Fruit fly (Drosophila melanogaster): ENCODE results near the gene tst.
A peak's percentile ranks its signal among the peaks of the same experiment; 100 is the strongest.

Gene tst

DNA sequence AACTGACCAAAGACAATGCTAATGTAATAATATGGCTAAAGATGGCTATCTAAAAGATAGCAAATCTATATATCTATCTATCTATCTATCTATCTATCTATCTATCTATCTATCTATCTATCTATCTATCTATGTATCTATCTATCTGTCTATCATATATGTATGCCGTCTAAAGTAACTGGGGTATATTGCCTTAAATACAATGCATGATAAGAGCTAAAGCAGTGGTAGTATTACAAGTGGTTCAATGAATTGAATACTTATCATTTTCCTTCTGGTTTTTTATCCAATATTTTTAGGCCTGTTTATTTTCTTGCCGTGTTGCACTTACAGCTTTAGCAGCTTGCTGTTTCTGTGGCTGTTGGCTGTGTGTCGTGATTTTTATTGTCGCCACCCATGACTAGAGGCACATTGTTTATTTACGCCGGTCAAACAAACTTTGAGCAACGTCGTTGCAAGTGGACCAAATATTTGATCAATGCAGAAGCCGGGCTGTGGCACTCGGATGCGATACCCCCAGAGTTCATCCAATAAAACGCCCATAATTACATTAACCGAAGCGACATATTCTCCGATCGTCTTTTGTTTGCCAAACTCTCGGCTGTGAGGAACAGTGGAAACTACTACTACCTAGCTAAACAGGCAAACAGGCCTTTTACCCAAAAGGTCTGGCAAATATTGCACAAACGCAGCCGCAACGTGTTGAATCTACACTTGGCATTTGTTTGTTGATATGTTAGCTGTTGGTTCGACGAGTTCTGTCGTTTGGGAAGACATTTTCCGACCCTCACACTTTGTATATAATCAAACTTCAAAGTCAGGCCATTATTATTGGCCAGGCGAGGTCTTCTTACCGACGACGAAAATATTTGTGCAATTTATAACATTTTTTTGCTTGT lies 34.7 kb downstream of the tst start:
- TF ChIP-seq noc (tag; optimal IDR thresholded peaks at IDR 0.05) = no peak

DNA sequence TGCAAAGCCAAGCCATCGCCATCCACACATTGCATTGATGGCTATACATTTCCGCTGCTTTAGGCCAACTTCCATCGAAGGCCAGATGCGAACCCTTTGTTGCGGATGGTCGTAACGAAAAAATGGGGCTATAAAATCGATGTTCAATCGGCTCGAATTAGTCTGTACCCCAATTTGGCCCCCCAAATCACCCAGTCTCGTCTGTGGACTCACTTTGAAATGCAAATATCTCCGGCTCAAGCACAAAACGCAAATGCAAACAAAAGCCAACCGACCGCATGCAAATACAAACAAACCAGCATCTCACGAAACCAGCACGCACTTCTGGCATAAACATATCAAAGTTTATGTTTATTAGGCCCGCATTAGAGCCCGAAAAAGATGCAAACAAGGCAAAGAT lies 36.3 kb downstream of the tst start:
- no peak for TF ChIP-seq noc (tag; optimal IDR thresholded peaks at IDR 0.05)

DNA sequence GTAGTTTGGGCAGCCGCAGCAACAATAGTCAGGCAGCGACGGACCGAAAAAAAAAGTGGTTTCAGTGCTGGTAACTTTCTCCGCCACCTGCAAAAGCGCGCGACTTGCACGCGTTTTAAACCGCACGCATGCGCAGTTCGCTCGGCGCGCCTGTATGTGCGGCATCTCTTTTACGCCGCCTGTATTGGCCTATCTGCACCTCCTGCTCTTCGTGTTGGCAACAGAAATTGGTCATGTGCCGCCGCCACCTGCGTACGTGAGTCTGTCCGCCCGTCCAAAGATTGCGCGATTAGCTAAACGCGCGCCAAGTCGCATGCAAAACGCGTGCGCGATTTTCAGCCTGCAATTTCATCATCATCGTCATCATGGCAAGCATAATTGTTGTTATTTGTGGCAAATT lies 37.0 kb downstream of the tst start:
- TF ChIP-seq noc (tag; optimal IDR thresholded peaks at IDR 0.05) = no peak

DNA sequence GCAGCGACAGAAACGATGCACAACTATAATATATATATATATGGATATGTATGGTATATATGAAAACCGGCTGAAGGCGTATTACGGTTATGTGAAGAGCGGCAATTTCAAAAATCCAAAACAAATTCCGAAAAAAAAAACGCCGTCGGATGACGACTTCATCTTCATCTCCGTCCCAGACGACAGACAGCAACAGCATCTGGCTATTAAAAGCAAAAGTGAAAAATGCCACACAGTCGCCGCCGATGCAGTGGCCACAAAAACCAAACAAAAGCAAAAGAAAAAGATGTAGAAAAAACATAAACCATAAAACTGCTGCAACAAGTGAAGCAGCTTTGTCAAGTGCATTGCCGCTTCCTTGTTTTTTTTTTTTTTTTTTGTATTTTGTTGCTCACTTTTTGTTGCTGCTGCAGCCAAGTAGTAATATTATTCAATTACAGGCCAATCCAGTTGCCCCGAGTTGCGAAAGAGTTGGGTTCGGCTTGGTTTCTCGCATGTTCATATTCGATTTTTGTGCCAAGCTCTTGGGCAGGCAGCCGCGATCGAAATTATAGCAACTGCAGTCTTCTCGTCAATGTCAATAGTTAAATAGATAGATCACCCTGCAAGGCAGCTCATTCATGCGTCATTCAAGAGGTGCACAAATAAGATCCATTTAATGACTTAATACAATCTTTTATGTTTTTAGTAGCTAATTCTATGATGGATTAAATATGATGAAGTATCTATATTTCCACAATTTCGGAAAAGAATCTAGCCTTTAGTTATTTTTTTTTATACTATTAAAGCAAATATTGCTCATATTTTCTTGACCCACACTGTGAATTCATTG lies 37.9 kb downstream of the tst start:
- no peak for TF ChIP-seq noc (tag; optimal IDR thresholded peaks at IDR 0.05)

DNA sequence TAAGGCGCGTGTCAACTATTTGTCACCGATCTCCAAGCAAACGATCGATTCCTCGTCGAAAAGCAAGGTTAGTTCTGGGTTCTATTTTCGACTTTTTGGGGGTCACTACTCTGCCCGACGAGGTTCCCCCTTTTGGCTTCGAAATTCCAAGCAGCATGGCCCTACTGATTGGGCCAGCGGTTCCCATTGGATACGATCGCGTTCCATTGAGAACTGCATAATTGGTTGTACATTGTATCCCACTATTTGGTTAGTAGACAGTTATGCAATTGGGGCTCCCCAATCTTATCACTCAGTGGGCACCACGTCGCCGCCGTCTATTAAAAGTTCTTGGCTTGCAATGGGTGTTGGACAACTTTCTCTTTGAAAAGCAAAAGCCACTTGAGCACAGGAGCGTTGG lies 38.9 kb downstream of the tst start:
- no peak for TF ChIP-seq noc (tag; optimal IDR thresholded peaks at IDR 0.05)

DNA sequence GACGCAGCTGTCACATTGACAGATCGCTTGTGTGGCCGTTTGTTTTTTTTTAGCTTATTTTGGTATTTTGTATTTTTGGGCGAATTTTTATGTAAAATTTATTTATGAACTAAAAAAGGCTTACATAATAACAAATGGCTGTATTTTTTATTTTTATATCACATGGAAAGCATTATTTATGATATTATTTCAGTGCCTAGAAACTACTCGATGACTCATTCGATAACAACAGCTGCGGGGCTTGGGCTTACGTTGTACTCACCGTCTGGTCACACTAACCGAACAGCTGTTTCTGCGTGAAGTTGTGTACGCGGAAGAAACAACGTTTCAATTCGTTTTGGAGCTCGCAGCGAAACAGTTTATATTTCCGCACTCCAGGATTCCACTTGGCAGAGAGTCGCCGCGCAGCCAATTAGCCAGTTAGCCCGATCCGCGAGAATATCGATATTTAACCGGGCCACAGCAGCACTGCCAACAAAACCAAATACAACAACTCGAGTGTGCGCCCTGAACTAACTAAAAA lies 39.6 kb downstream of the tst start, which contains the start of the genes Hmgcr and Rpn9:
TSS of gene Hmgcr (plus strand) at position 335 of the 523 bp plus-strand sequence.
TSS of gene Rpn9 (minus strand) at position 473 of the 523 bp plus-strand sequence.
- no peak for TF ChIP-seq noc (tag; optimal IDR thresholded peaks at IDR 0.05)

DNA sequence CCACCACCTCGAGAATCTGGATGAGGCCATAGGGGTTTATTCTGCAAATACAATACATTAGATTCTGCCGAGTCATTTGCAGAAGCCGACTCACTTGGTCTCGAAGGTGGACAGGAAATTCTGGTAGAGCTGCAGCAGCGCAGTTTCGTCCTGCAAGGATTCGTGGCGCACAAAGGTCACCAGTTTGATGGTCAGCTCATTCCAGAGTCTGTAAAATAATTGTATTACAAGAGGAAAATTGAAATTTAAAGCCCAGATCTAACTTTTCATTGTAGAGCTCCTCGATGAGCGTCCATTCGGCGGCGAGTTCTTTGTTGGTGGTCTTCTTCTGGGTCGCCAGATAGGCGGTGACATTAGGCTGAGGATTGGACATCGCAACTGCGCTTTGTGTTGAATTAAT lies 40.1 kb downstream of the tst start:
- no peak for TF ChIP-seq noc (tag; optimal IDR thresholded peaks at IDR 0.05)

DNA sequence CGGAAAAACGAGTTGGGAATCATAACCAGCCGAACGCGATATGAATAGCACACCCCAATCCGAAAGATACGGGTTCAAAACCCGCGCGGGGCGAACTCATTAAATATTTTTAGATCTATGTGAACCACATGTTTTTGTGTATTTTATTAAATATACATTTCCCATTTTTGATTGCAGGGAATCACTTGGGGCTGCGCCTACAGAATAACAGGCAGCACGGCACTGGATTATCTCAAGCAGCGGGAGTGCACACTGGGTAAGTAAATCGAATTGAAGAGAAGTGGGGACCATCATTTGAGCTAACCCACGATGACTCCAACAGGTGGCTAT lies 42.2 kb downstream of the tst start:
- no peak for TF ChIP-seq noc (tag; optimal IDR thresholded peaks at IDR 0.05)

DNA sequence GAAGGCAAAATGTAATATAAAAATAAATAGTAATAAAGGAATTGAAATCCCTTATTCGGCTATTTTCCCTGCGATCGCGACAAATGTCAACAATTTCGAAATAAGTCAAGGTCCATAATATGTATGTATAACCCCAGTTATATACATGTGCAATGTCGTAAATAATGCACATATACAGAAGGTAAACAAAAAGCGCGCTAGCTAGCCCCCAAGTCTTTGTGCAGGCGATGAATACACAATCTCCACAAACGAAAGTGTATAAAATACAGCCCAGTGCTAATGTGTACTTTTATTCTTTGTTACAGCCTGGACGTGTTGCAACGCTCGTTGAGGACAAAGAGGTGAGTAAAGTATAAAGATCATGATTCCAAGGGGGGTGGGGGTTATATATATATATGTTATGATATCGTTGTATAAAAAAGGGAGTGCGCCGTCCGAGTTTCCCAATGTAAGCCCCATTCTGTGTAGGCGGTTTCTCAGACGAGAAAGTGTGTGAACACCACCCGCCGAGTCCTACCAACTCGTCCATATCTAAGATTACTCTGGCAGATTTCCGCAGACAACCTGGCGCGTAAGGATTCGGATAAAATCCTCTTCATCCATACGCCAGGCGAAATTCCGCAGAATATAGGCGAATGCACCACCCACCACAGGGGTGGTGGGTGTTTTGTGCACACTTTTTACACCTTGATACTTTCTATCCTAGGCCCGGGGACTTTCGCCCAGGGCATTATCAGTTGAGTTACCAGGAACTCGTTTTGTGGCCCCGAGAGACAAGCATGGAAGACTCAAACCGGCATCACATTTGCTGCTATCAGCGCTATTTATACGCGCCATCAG lies 42.8 kb downstream of the tst start:
- no peak for TF ChIP-seq noc (tag; optimal IDR thresholded peaks at IDR 0.05)

DNA sequence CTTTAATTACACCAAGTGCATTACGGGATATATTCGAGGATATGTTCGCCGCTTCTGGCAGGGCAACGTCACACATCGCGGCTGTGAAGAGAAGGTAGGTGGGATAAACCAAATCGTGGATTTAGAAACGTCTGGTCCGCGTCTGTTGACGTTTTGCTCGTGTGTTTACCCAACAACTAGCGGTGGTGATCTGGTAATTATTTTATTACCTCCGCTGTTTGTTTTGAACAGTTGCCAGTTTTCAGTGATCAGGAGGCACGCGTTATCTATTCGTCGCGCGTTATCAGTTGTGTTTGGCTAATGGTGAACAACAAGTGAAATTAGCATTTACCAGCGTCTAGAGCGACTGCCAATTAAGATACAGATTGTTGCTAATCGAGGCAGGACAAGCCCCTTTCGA lies 43.6 kb downstream of the tst start:
- peak; percentile 78 for TF ChIP-seq noc (tag; optimal IDR thresholded peaks at IDR 0.05)

DNA sequence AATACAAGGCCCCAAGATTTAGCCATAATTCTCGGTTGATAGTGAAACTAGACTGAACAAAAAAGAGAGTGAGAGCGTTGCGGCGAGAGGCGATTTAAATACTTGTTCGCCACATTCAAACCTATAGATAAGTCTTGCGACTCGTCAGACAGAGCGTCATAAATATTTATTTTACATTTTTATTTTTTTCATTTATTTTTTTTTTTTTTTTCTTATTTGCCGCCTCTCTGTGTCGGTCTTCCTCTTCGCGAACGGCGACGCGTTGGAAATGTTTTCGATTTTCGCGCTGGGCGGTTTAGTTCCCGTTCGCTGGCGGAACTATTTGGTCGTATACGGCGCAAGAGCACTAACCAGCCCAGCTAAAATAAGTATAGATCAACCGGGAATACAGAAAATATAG lies 44.6 kb downstream of the tst start:
- TF ChIP-seq noc (tag; optimal IDR thresholded peaks at IDR 0.05) = no peak

DNA sequence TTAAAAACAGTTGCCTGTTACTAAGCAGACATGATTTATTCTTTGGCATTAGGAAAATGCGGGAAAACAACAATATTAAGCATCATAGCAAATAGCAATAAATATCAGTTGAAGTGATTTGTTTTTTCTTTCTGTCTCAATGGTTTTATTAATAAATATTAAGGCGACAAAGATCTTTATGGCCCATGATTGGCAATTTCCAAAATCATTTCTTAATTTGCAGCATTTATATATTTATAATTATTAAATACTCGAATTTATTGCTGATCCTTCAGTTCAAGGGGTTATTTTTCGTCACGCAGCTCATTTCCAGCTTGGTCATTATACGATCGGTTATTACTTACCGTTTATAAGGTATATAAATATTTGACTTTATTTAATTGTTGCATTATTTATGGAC lies 45.0 kb downstream of the tst start:
- TF ChIP-seq noc (tag; optimal IDR thresholded peaks at IDR 0.05) = peak; percentile 69

DNA sequence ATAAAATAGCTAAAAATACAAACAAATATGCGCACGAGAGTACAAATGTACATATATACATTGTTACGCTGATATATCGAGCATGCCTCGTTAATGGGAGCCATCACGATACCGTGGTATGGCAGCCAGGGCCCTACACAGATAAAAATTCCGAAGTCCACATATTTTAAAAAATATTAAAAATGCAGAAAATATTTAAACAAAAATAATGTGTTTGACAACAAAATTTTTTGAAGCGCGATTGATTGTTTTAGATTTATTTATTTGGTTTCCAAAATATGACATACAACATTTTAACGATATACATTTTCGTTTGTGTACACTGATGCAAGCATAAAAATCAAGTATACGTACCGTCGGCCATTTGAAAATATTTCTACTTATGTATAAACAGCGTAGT lies 45.9 kb downstream of the tst start:
- peak; percentile 98 for TF ChIP-seq noc (tag; optimal IDR thresholded peaks at IDR 0.05)

DNA sequence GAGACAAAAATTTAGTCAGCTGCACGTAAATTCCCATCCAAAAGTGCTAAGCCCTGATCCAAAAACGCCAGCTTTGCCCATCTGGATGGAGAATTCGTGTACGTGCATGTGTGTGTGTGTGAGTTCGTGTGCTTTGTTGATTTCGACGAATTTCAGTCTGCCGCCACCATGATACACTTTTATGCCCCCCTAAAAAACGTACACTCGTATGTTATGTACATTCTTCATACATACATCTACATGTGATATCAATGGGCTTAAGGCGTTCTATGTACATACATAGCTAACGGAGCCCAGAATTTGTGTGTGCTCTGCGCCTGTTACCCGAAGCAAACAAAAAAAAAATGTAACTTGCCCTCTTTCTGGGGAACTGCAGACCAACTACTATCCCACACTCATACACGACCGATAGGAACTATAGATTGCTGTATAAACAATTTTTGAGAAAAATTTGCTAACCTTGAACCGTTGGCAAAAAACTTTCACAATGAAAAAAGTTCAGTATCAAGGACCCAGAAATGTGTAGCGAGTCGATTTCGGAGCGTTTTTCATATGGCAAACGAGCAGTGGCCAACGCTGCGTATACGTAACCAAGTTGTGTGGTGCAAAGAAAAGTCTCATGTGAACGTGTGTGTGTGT lies 46.8 kb downstream of the tst start:
- peak; percentile 61 for TF ChIP-seq noc (tag; optimal IDR thresholded peaks at IDR 0.05)

DNA sequence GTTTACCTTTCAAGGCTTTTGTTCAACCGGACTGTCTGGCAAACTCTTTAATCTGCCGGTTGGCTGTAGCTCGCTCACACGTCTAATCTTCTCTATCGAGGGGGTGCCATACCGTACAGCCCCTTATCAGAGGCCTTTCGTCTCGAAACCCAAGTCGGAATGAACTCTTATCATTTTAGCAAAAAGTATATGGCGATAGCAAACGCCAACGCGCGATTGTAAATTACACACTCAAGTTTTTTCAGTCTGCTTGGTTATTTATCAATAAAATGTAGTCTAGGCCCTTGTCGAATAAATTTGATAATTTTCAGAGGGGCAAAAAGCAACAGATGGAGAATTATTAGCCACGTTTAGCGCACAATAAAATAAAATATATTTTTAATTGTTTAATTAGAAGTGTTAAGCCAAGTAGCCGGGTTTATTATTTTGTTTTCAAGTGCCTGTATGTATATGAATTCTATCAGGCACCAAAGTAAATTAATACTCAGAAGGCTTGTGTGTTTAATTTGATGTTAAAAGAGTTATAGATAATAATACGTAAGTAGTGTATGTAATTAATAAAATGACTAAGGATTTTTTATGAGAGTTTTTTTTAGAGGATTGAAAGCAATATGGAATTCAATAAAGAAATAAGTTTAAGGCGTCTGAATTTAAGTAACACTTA lies 47.7 kb downstream of the tst start:
- peak; percentile 90 for TF ChIP-seq noc (tag; optimal IDR thresholded peaks at IDR 0.05)
